Worm (Caenorhabditis elegans) whole organism, late embryonic: Measurements from ENCODE around the gene K04C2.5.

Experiments
- C08G9.2 ChIP-seq: sonication (generic microtip); optimal IDR thresholded peaks from 2 replicates; lab custom pipeline; 2016; ENCODE audit warnings: mild to moderate bottlenecking, missing genetic modification characterization, moderate library complexity, missing compliant biosample characterization
- K09A11.1 ChIP-seq: sonication (generic microtip); optimal IDR thresholded peaks from 2 replicates; lab custom pipeline; 2017; ENCODE audit warnings: antibody characterized with exemption, mild to moderate bottlenecking, missing genetic modification characterization, missing compliant biosample characterization; ENCODE audit not compliant: insufficient read depth
- Y22D7AL.16 ChIP-seq: sonication (generic microtip); optimal IDR thresholded peaks from 2 replicates; lab custom pipeline; 2016; ENCODE audit warnings: missing genetic modification characterization, missing compliant biosample characterization
- ama-1 ChIP-seq: fragments of 150-350 bp; optimal IDR thresholded peaks from 2 replicates; lab custom pipeline; 2014
- ceh-14 ChIP-seq: sonication (generic microtip); optimal IDR thresholded peaks from 2 replicates; lab custom pipeline; 2016; ENCODE audit warnings: missing genotype, missing genetic modification characterization, missing compliant biosample characterization
- ceh-48 ChIP-seq: sonication (generic microtip); optimal IDR thresholded peaks from 2 replicates; lab custom pipeline; 2016; ENCODE audit warnings: missing genetic modification characterization, inconsistent platforms, missing compliant biosample characterization
- ceh-6 ChIP-seq: fragments of 200-800 bp; sonication (Bioruptor generic); optimal IDR thresholded peaks from 2 replicates; lab custom pipeline; 2018; ENCODE audit warnings: mild to moderate bottlenecking, missing genetic modification characterization, missing compliant biosample characterization
- che-1 ChIP-seq: sonication (generic microtip); optimal IDR thresholded peaks from 2 replicates; lab custom pipeline; 2016; ENCODE audit warnings: mild to moderate bottlenecking, missing genetic modification characterization, missing compliant biosample characterization
- dve-1 ChIP-seq: sonication (generic microtip); optimal IDR thresholded peaks from 2 replicates; lab custom pipeline; 2017; ENCODE audit warnings: antibody characterized with exemption, mild to moderate bottlenecking, missing genetic modification characterization, missing compliant biosample characterization
- elt-4 ChIP-seq: sonication (generic microtip); optimal IDR thresholded peaks from 2 replicates; lab custom pipeline; 2016; ENCODE audit warnings: missing genetic modification characterization, missing compliant biosample characterization
- eyg-1 ChIP-seq: sonication (generic microtip); optimal IDR thresholded peaks from 2 replicates; lab custom pipeline; 2016; ENCODE audit warnings: missing genotype, missing genetic modification characterization, missing compliant biosample characterization
- fkh-10 ChIP-seq: fragments of 150-350 bp; optimal IDR thresholded peaks from 2 replicates; lab custom pipeline; 2014; ENCODE audit warnings: missing biosample characterization, missing genetic modification reagents, missing genetic modification characterization
- hlh-30 ChIP-seq: sonication (generic microtip); optimal IDR thresholded peaks from 2 replicates; lab custom pipeline; 2017; ENCODE audit warnings: antibody characterized with exemption, missing genetic modification characterization, missing compliant biosample characterization; ENCODE audit not compliant: insufficient read depth
- hlh-6 ChIP-seq: sonication (generic microtip); optimal IDR thresholded peaks from 2 replicates; lab custom pipeline; 2016; ENCODE audit warnings: missing genotype, missing genetic modification characterization, missing compliant biosample characterization
- hlh-8 ChIP-seq: sonication (generic microtip); optimal IDR thresholded peaks from 2 replicates; lab custom pipeline; 2016; ENCODE audit warnings: missing genotype, missing genetic modification characterization, missing compliant biosample characterization
- lim-6 ChIP-seq: sonication (generic microtip); optimal IDR thresholded peaks from 2 replicates; lab custom pipeline; 2016; ENCODE audit warnings: missing genetic modification characterization, missing compliant biosample characterization
- lin-11 ChIP-seq: fragments of 200-800 bp; sonication (Bioruptor generic); optimal IDR thresholded peaks from 2 replicates; lab custom pipeline; 2018; ENCODE audit warnings: mild to moderate bottlenecking, missing genetic modification characterization, missing compliant biosample characterization
- nhr-11 ChIP-seq: fragments of 150-350 bp; optimal IDR thresholded peaks from 2 replicates; lab custom pipeline; 2014; ENCODE audit warnings: missing biosample characterization, missing genetic modification characterization
- nhr-232 ChIP-seq: sonication (generic microtip); optimal IDR thresholded peaks from 2 replicates; lab custom pipeline; 2016; ENCODE audit warnings: missing genetic modification characterization, missing compliant biosample characterization
- npax-4 ChIP-seq: sonication (generic microtip); optimal IDR thresholded peaks from 2 replicates; lab custom pipeline; 2016; ENCODE audit warnings: missing genetic modification characterization, missing compliant biosample characterization
- odd-2 ChIP-seq: sonication (generic microtip); optimal IDR thresholded peaks from 2 replicates; lab custom pipeline; 2017; ENCODE audit warnings: antibody characterized with exemption, mild to moderate bottlenecking, missing genetic modification characterization, missing compliant biosample characterization
- pag-3 ChIP-seq: sonication (generic microtip); optimal IDR thresholded peaks from 2 replicates; lab custom pipeline; 2016; ENCODE audit warnings: missing compliant biosample characterization, missing genetic modification characterization, borderline replicate concordance
- pat-9 ChIP-seq: fragments of 200-800 bp; sonication (Bioruptor generic); optimal IDR thresholded peaks from 2 replicates; lab custom pipeline; 2018; ENCODE audit warnings: mild to moderate bottlenecking, missing genetic modification characterization, moderate library complexity, missing compliant biosample characterization
- pax-1 ChIP-seq: fragments of 150-350 bp; optimal IDR thresholded peaks from 2 replicates; lab custom pipeline; 2014; ENCODE audit warnings: missing biosample characterization, missing genetic modification characterization
- pha-2 ChIP-seq: sonication (generic microtip); optimal IDR thresholded peaks from 2 replicates; lab custom pipeline; 2017; ENCODE audit warnings: mild to moderate bottlenecking, missing genetic modification characterization, missing compliant biosample characterization
- pros-1 ChIP-seq: fragments of 150-350 bp; optimal IDR thresholded peaks from 2 replicates; lab custom pipeline; 2014; ENCODE audit warnings: missing biosample characterization, missing genetic modification reagents, missing genetic modification characterization
- rnt-1 ChIP-seq: sonication (generic microtip); optimal IDR thresholded peaks from 2 replicates; lab custom pipeline; 2016; ENCODE audit warnings: missing genetic modification characterization, missing compliant biosample characterization
- sdc-2 ChIP-seq: sonication (generic microtip); optimal IDR thresholded peaks from 2 replicates; lab custom pipeline; 2016; ENCODE audit warnings: missing genotype, missing genetic modification characterization, missing compliant biosample characterization
- sox-4 ChIP-seq: sonication (generic microtip); optimal IDR thresholded peaks from 2 replicates; lab custom pipeline; 2017; ENCODE audit warnings: mild to moderate bottlenecking, missing genetic modification characterization, inconsistent platforms, missing compliant biosample characterization
- ttx-3 ChIP-seq: sonication (generic microtip); optimal IDR thresholded peaks from 2 replicates; lab custom pipeline; 2016; ENCODE audit warnings: missing genetic modification reagents, missing genetic modification characterization, missing compliant biosample characterization
- unc-3 ChIP-seq, 2 experiments: fragments of 200-800 bp in 1 of 2; sonication (Bioruptor generic) in 1 of 2; sonication (generic microtip) in 1 of 2; conservative IDR thresholded peaks in 1 of 2; optimal IDR thresholded peaks in 1 of 2; 2 replicates each; pipeline versions ENCODE4 v1.3.6 to Lab custom; 2016 to 2022; ENCODE audit warnings: missing compliant biosample characterization in 2 of 2, missing genetic modification characterization in 2 of 2, missing genetic modification reagents in 1 of 2
- unc-42 ChIP-seq: sonication (generic microtip); optimal IDR thresholded peaks from 2 replicates; lab custom pipeline; 2016; ENCODE audit warnings: missing genotype, missing genetic modification characterization, missing compliant biosample characterization
- unc-55 ChIP-seq: sonication (generic microtip); optimal IDR thresholded peaks from 2 replicates; lab custom pipeline; 2017; ENCODE audit warnings: missing biosample characterization, missing genetic modification reagents, missing genetic modification characterization
- unc-86 ChIP-seq: sonication (generic microtip); optimal IDR thresholded peaks from 2 replicates; lab custom pipeline; 2016; ENCODE audit warnings: missing genetic modification characterization, missing compliant biosample characterization
- zip-5 ChIP-seq: sonication (generic microtip); optimal IDR thresholded peaks from 2 replicates; lab custom pipeline; 2016; ENCODE audit warnings: missing genetic modification characterization, missing compliant biosample characterization
- ztf-16 ChIP-seq: sonication (generic microtip); optimal IDR thresholded peaks from 2 replicates; lab custom pipeline; 2017; ENCODE audit warnings: missing genetic modification characterization, missing compliant biosample characterization

The K04C2.5 gene

ce11 chrIII:6929558-6930167 is 38.2 kb upstream of the K04C2.5 start, which contains the start of gene inf-1:
Gene inf-1 (plus strand): TSS chrIII:6930134.
- no peak for TF ChIP-seq sdc-2
- no peak for TF ChIP-seq nhr-11 (tag; lab: Kevin White, UChicago)
- TF ChIP-seq sox-4 (tag; lab: Kevin White, UChicago) = no peak
- TF ChIP-seq lim-6 (tag; lab: Kevin White, UChicago) = no peak
- TF ChIP-seq lin-11 (tag; lab: Kevin White, UChicago) = no peak

- TF ChIP-seq pha-2 (tag; lab: Kevin White, UChicago) (no peak), eyg-1 (tag; lab: Kevin White, UChicago) (no peak), unc-55 (peak; percentile 42), ceh-48 (peak; percentile 45), dve-1 (no peak), unc-3 (GFP tag; conservative IDR thresholded peaks at IDR 0.05; lab: Robert Waterston, UW) (no peak), unc-3 (tag; optimal IDR thresholded peaks at IDR 0.05; lab: Kevin White, UChicago) (no peak)
Measured at ce11 chrIII:6928725-6929124, 37.3 kb upstream of the K04C2.5 start, which contains the start of gene flap-1. Gene flap-1 (minus strand): TSS chrIII:6928825.

- TF ChIP-seq odd-2 (tag; lab: Kevin White, UChicago) (no peak), unc-42 (tag; lab: Kevin White, UChicago) (peak; percentile 69), pag-3 (tag; lab: Kevin White, UChicago) (no peak), pha-2 (tag; lab: Kevin White, UChicago) (no peak), pat-9 (tag; lab: Kevin White, UChicago) (no peak)
Measured at ce11 chrIII:6914840-6915239, 23.4 kb upstream of the K04C2.5 start.

ce11 chrIII:6912381-6912780 is 20.9 kb upstream of the K04C2.5 start, which contains the start of gene pdf-1:
Gene pdf-1 (minus strand): TSS chrIII:6912481.
- TF ChIP-seq sox-4 (tag; lab: Kevin White, UChicago) = no peak
- TF ChIP-seq C08G9.2 (tag; lab: Kevin White, UChicago) = no peak
- no peak for TF ChIP-seq lim-6 (tag; lab: Kevin White, UChicago)
- TF ChIP-seq pax-1 = no peak
- no peak for TF ChIP-seq unc-42 (tag; lab: Kevin White, UChicago)
- no peak for TF ChIP-seq K09A11.1 (tag; lab: Kevin White, UChicago)
- TF ChIP-seq hlh-30 (tag; lab: Kevin White, UChicago) = no peak
- no peak for TF ChIP-seq odd-2 (tag; lab: Kevin White, UChicago)
- TF ChIP-seq hlh-6 (tag; lab: Kevin White, UChicago) = no peak
- TF ChIP-seq unc-86 (tag; lab: Kevin White, UChicago) = no peak

- TF ChIP-seq rnt-1 (tag; lab: Kevin White, UChicago) (no peak), npax-4 (no peak), pag-3 (tag; lab: Kevin White, UChicago) (no peak), zip-5 (no peak), che-1 (tag; lab: Kevin White, UChicago) (no peak), ttx-3 (no peak), ama-1 (no peak), hlh-8 (tag; lab: Kevin White, UChicago) (no peak)
Measured at ce11 chrIII:6906409-6906808, 14.9 kb upstream of the K04C2.5 start, which contains the start of gene T07E3.2. Gene T07E3.2 (plus strand): TSS chrIII:6906709.

- TF ChIP-seq ttx-3 (no peak), Y22D7AL.16 (tag; lab: Kevin White, UChicago) (no peak), pros-1 (tag; lab: Kevin White, UChicago) (no peak), ceh-14 (tag; lab: Kevin White, UChicago) (no peak), elt-4 (tag; lab: Kevin White, UChicago) (no peak), pat-9 (tag; lab: Kevin White, UChicago) (no peak), nhr-232 (tag; lab: Kevin White, UChicago) (no peak), unc-42 (tag; lab: Kevin White, UChicago) (no peak), hlh-6 (tag; lab: Kevin White, UChicago) (no peak), ztf-16 (tag; lab: Kevin White, UChicago) (no peak), ceh-6 (GFP tag; lab: Kevin White, UChicago) (no peak), fkh-10 (GFP tag; lab: Kevin White, UChicago) (no peak)
- TF ChIP-seq, all 69 proteins: peak for 0
Measured at ce11 chrIII:6904468-6904867, 13.0 kb upstream of the K04C2.5 start.
